Worm (Caenorhabditis elegans) whole organism, L4 larva: ENCODE measurements around the gene C25H3.7.
"Not testable (repeated sequence)": the region's sequence is repeated elsewhere in the genome, so short reads cannot be mapped to it uniquely, and the experiment has no call there.

Experiments used
- F10B5.3 ChIP-seq: sonication (generic microtip); optimal IDR thresholded peaks from 2 replicates; lab custom pipeline; 2016; ENCODE audit warnings: mild to moderate bottlenecking, missing genetic modification characterization, missing compliant biosample characterization
- F49E8.2 ChIP-seq: sonication (generic microtip); optimal IDR thresholded peaks from 2 replicates; lab custom pipeline; 2016; ENCODE audit warnings: missing compliant biosample characterization, mild to moderate bottlenecking, missing genetic modification characterization, borderline replicate concordance
- T20F7.1 ChIP-seq: fragments of 200-800 bp; sonication (Bioruptor generic); optimal IDR thresholded peaks from 2 replicates; lab custom pipeline; 2018; ENCODE audit warnings: mild to moderate bottlenecking, missing genetic modification characterization, missing compliant biosample characterization
- Y105C5A.15 ChIP-seq: fragments of 200-800 bp; sonication (Bioruptor generic); IDR thresholded peaks from 2 replicates; pipeline ENCODE4 v1.3.6; 2022; ENCODE audit warnings: missing genetic modification characterization, missing compliant biosample characterization
- aly-2 ChIP-seq: sonication (generic microtip); optimal IDR thresholded peaks from 2 replicates; lab custom pipeline; 2018; ENCODE audit warnings: missing biosample characterization, missing genetic modification characterization
- ama-1 ChIP-seq: fragments of 150-350 bp; optimal IDR thresholded peaks from 2 replicates; lab custom pipeline; 2014; ENCODE audit warnings: inconsistent platforms, mixed read lengths
- ceh-28 ChIP-seq: fragments of 150-350 bp; optimal IDR thresholded peaks from 2 replicates; lab custom pipeline; 2014; ENCODE audit warnings: missing biosample characterization, missing genetic modification reagents, missing genetic modification characterization
- ceh-32 ChIP-seq: sonication (generic microtip); optimal IDR thresholded peaks from 2 replicates; lab custom pipeline; 2016; ENCODE audit warnings: mild to moderate bottlenecking, missing genetic modification characterization, missing compliant biosample characterization; ENCODE audit not compliant: poor library complexity
- ceh-44 ChIP-seq: fragments of 200-800 bp; sonication (Bioruptor generic); IDR thresholded peaks from 2 replicates; pipeline ENCODE4 v1.3.6; 2022; ENCODE audit warnings: missing genetic modification reagents, missing genetic modification characterization, missing compliant biosample characterization
- ceh-62 ChIP-seq: sonication (generic microtip); optimal IDR thresholded peaks from 2 replicates; lab custom pipeline; 2017; ENCODE audit warnings: missing biosample characterization, missing genetic modification characterization
- daf-12 ChIP-seq: fragments of 150-350 bp; optimal IDR thresholded peaks from 2 replicates; lab custom pipeline; 2014; ENCODE audit warnings: missing biosample characterization, missing genetic modification reagents, missing genetic modification characterization
- daf-8 ChIP-seq: fragments of 200-800 bp; sonication (Bioruptor generic); IDR thresholded peaks from 2 replicates; pipeline ENCODE4 v1.3.6; 2022; ENCODE audit warnings: missing genetic modification characterization, missing compliant biosample characterization
- dmd-6 ChIP-seq: fragments of 200-800 bp; sonication (Bioruptor generic); IDR thresholded peaks from 2 replicates; pipeline ENCODE4 v1.3.6; 2022; ENCODE audit warnings: missing genetic modification reagents, missing genetic modification characterization, missing compliant biosample characterization
- dve-1 ChIP-seq: sonication (generic microtip); optimal IDR thresholded peaks from 2 replicates; lab custom pipeline; 2017; ENCODE audit warnings: antibody characterized with exemption, mild to moderate bottlenecking, missing genetic modification characterization, missing compliant biosample characterization; ENCODE audit not compliant: insufficient read depth
- egl-27 ChIP-seq: sonication (generic microtip); optimal IDR thresholded peaks from 3 replicates; lab custom pipeline; 2017; ENCODE audit warnings: missing biosample characterization, missing genetic modification reagents, missing genetic modification characterization
- egl-43 ChIP-seq: fragments of 200-800 bp; sonication (Bioruptor generic); IDR thresholded peaks from 2 replicates; pipeline ENCODE4 v1.3.6; 2022; ENCODE audit warnings: missing genetic modification reagents, missing genetic modification characterization, missing compliant biosample characterization
- fos-1 ChIP-seq: fragments of 150-350 bp; optimal IDR thresholded peaks from 2 replicates; lab custom pipeline; 2014; ENCODE audit warnings: missing biosample characterization, missing genetic modification characterization
- gei-8 ChIP-seq: fragments of 200-800 bp; sonication (Bioruptor generic); optimal IDR thresholded peaks from 2 replicates; lab custom pipeline; 2018; ENCODE audit warnings: mild to moderate bottlenecking, missing genetic modification characterization, missing compliant biosample characterization
- hlh-11 ChIP-seq: fragments of 200-800 bp; sonication (Bioruptor generic); optimal IDR thresholded peaks from 2 replicates; lab custom pipeline; 2018; ENCODE audit warnings: mild to moderate bottlenecking, missing genetic modification characterization, missing compliant biosample characterization
- hlh-30 ChIP-seq: sonication (generic microtip); optimal IDR thresholded peaks from 2 replicates; lab custom pipeline; 2017; ENCODE audit warnings: antibody characterized with exemption, mild to moderate bottlenecking, missing genetic modification characterization, missing compliant biosample characterization; ENCODE audit not compliant: insufficient read depth
- lin-1 ChIP-seq: fragments of 200-800 bp; sonication (Bioruptor generic); IDR thresholded peaks from 2 replicates; pipeline ENCODE4 v1.3.6; 2022; ENCODE audit warnings: missing genetic modification reagents, missing genetic modification characterization, missing compliant biosample characterization
- lin-13 ChIP-seq: fragments of 150-350 bp; optimal IDR thresholded peaks from 2 replicates; lab custom pipeline; 2014; ENCODE audit warnings: missing biosample characterization, missing genetic modification reagents, missing genetic modification characterization
- lin-29 ChIP-seq: fragments of 200-800 bp; sonication (Bioruptor generic); IDR thresholded peaks from 2 replicates; pipeline ENCODE4 v1.3.6; 2022; ENCODE audit warnings: missing genetic modification reagents, missing genetic modification characterization, missing compliant biosample characterization
- lin-38 ChIP-seq: fragments of 200-800 bp; sonication (Bioruptor generic); IDR thresholded peaks from 2 replicates; pipeline ENCODE4 v1.3.6; 2022; ENCODE audit warnings: missing genetic modification reagents, missing genetic modification characterization, missing compliant biosample characterization
- madf-5 ChIP-seq, 2 experiments: fragments of 200-800 bp; sonication (Bioruptor generic); IDR thresholded peaks; 2 replicates each; pipeline ENCODE4 v1.3.6; 2022; ENCODE audit warnings: missing compliant biosample characterization in 2 of 2, missing genetic modification characterization in 2 of 2
- madf-9 ChIP-seq: fragments of 200-800 bp; sonication (Bioruptor generic); conservative IDR thresholded peaks from 2 replicates; pipeline ENCODE4 v1.3.6; 2022; ENCODE audit warnings: missing genetic modification reagents, missing genetic modification characterization, missing compliant biosample characterization
- mdt-29 ChIP-seq: fragments of 200-800 bp; sonication (Bioruptor generic); IDR thresholded peaks from 2 replicates; pipeline ENCODE4 v1.3.6; 2022; ENCODE audit warnings: missing genetic modification reagents, missing genetic modification characterization, missing compliant biosample characterization
- mes-2 ChIP-seq: sonication (generic microtip); optimal IDR thresholded peaks from 2 replicates; lab custom pipeline; 2016; ENCODE audit warnings: missing genotype, mild to moderate bottlenecking, missing genetic modification characterization, missing compliant biosample characterization; ENCODE audit not compliant: poor library complexity, severe bottlenecking
- mxl-2 ChIP-seq: fragments of 200-800 bp; sonication (Bioruptor generic); conservative IDR thresholded peaks from 2 replicates; pipeline ENCODE4 v1.3.6; 2022; ENCODE audit warnings: missing genetic modification reagents, missing genetic modification characterization, missing compliant biosample characterization
- nhr-25 ChIP-seq: sonication (generic microtip); optimal IDR thresholded peaks from 2 replicates; lab custom pipeline; 2017; ENCODE audit warnings: missing genetic modification characterization, mild to moderate bottlenecking, missing compliant biosample characterization, antibody characterized with exemption, moderate library complexity, borderline replicate concordance; ENCODE audit not compliant: insufficient read depth
- nhr-42 ChIP-seq: fragments of 200-800 bp; sonication (Bioruptor generic); IDR thresholded peaks from 2 replicates; pipeline ENCODE4 v1.3.6; 2022; ENCODE audit warnings: missing genetic modification characterization, missing compliant biosample characterization
- nhr-48 ChIP-seq: sonication (generic microtip); optimal IDR thresholded peaks from 2 replicates; lab custom pipeline; 2016; ENCODE audit warnings: mild to moderate bottlenecking, missing genetic modification characterization, missing compliant biosample characterization
- pqm-1 ChIP-seq: sonication (generic microtip); optimal IDR thresholded peaks from 2 replicates; lab custom pipeline; 2017; ENCODE audit warnings: missing biosample characterization, missing genetic modification characterization
- rbr-2 ChIP-seq: sonication (generic microtip); optimal IDR thresholded peaks from 2 replicates; lab custom pipeline; 2016; ENCODE audit warnings: missing genotype, missing genetic modification characterization, missing compliant biosample characterization
- saeg-2 ChIP-seq: fragments of 200-800 bp; sonication (Bioruptor generic); IDR thresholded peaks from 2 replicates; pipeline ENCODE4 v1.3.6; 2022; ENCODE audit warnings: missing genetic modification reagents, missing genetic modification characterization, missing compliant biosample characterization
- skn-1 ChIP-seq: fragments of 150-350 bp; optimal IDR thresholded peaks from 2 replicates; lab custom pipeline; 2014; ENCODE audit warnings: missing biosample characterization, missing genetic modification characterization
- snpc-1.2 ChIP-seq: fragments of 200-800 bp; sonication (Bioruptor generic); IDR thresholded peaks from 2 replicates; pipeline ENCODE4 v1.3.6; 2022; ENCODE audit warnings: missing genetic modification reagents, missing genetic modification characterization, missing compliant biosample characterization
- spr-1 ChIP-seq: sonication (generic microtip); optimal IDR thresholded peaks from 2 replicates; lab custom pipeline; 2016; ENCODE audit warnings: mild to moderate bottlenecking, missing genetic modification characterization, missing compliant biosample characterization
- tag-97 ChIP-seq: fragments of 200-800 bp; sonication (Bioruptor generic); IDR thresholded peaks from 2 replicates; pipeline ENCODE4 v1.3.6; 2022; ENCODE audit warnings: missing genetic modification characterization, missing compliant biosample characterization
- tra-1 ChIP-seq: fragments of 200-800 bp; sonication (Bioruptor generic); IDR thresholded peaks from 2 replicates; pipeline ENCODE4 v1.3.6; 2022; ENCODE audit warnings: missing genetic modification reagents, missing genetic modification characterization, missing compliant biosample characterization
- unc-39 ChIP-seq: sonication (generic microtip); optimal IDR thresholded peaks from 2 replicates; lab custom pipeline; 2017; ENCODE audit warnings: missing biosample characterization, missing genetic modification characterization
- unc-62 ChIP-seq, 3 experiments: fragments of 150-350 bp in 1 of 3; sonication (generic microtip); optimal IDR thresholded peaks in 2 of 3; peaks in 1 of 3; 1 replicate in 1 of 3; 2 replicates in 2 of 3; lab custom pipeline; 2014 to 2017; ENCODE audit warnings: missing biosample characterization in 3 of 3, missing genetic modification characterization in 3 of 3, missing genetic modification reagents in 3 of 3, missing genotype in 1 of 3
- zag-1 ChIP-seq: fragments of 150-350 bp; optimal IDR thresholded peaks from 2 replicates; lab custom pipeline; 2014; ENCODE audit warnings: missing biosample characterization, missing genetic modification characterization
- zip-2 ChIP-seq: fragments of 150-350 bp; optimal IDR thresholded peaks from 2 replicates; lab custom pipeline; 2014; ENCODE audit warnings: missing biosample characterization, missing genetic modification characterization
- ztf-7 ChIP-seq: fragments of 150-350 bp; optimal IDR thresholded peaks from 2 replicates; lab custom pipeline; 2014; ENCODE audit warnings: missing biosample characterization, missing genetic modification characterization

C25H3.7 gene

DNA sequence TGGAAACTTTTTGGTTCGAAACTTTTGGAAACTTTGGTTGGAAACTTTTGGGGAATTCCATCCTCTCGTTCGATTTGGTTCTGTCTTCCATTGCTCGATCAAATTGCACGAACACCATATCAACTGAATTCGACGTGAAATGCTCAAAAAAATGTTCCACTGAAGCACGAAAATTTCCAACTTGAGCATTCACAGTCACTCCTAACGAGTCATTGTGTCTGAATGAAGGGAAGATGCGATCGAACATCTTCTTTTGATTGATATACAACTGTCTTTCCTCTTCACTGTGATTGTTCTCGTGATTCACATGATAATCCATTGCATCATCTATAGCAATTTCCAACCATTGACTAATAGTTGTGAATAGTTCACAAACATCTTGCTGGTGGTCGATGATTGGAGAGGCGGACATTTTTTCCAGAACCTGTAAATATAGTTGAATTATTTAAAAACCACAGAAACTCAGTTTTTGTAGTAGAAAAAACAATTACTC lies 40.4 kb downstream of the C25H3.7 start, which contains the start of gene F59E12.15:
Gene F59E12.15, minus strand, starts transcription at position 51 of the 493 bp plus-strand sequence.
- TF ChIP-seq unc-62 (GFP tag; optimal IDR thresholded peaks at IDR 0.05 in 1 of 2; lab: Kevin White, UChicago): peak in 1 of 2 experiments; percentile 78
- TF ChIP-seq unc-62 (tag; optimal IDR thresholded peaks at IDR 0.05; lab: Kevin White, UChicago): no peak
- peak; percentile 71 for TF ChIP-seq ztf-7
- TF ChIP-seq nhr-25: no peak
- TF ChIP-seq, all 104 proteins: peak for 2

DNA sequence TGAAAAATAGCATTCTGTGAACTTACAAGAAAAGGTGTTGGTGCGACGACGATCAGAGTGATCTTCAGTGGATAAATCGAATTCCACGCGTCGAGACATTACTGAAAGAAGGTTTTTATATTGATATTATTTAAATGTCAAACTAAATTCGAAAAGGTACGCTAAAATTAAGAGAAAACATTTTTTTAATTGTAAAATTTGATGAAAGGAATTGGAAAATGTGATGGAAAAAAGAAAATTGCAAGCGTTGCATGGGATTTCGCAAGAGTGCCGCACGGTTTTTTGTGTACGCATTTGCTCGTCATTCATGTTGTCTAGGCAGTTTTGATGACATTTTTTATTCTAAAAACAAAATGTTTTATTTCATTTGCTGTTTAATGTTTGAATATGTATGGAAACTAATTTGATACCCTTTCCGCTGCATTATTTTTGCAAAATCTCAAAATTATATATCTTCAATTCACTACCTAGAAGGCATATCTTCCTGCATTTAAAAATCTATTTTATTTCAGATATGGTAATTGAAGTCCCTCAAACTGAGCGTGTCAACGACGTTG lies 46.3 kb downstream of the C25H3.7 start, which contains the start of the genes eif-3.L and npl-4.2:
Gene eif-3.L, minus strand, starts transcription at position 101 of the 557 bp plus-strand sequence.
Gene npl-4.2, plus strand, starts transcription at position 507 of the 557 bp plus-strand sequence.
- TF ChIP-seq nhr-48 (tag; lab: Kevin White, UChicago); ceh-62 (tag; lab: Kevin White, UChicago); saeg-2 (GFP tag; lab: Robert Waterston, UW): not testable (repeated sequence)

DNA sequence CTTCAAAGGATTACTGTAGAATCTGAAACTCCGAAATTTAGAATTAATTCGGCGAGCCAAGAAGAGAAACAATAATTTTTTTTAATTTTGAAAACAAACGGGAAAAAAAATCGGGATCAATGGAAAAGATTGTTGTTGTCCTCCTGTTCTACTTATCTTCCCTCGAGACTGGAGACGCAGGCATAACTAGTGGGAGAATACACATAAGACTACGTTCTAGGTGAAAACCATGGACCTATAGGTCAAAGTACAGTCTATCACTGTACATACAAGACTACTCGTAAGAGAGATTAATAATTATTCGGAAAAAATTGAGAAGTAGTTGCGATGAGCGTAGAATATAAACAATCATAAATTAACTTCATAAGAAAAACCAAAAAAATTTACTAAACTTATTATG lies 49.4 kb downstream of the C25H3.7 start, which contains the start of gene dhs-6:
Gene dhs-6, minus strand, starts transcription at position 22 of the 400 bp plus-strand sequence.
- TF ChIP-seq aly-2 (no peak), daf-8 (GFP tag; lab: Robert Waterston, UW) (no peak), F49E8.2 (no peak), pqm-1 (no peak), rbr-2 (tag; lab: Kevin White, UChicago) (no peak), mes-2 (no peak), spr-1 (peak; percentile 17), snpc-1.2 (no peak), F10B5.3 (tag; lab: Kevin White, UChicago) (no peak), dve-1 (peak; percentile 47), skn-1 (tag; lab: Kevin White, UChicago) (no peak), unc-39 (tag; lab: Kevin White, UChicago) (no peak), tra-1 (GFP tag; lab: Robert Waterston, UW) (no peak), tag-97 (GFP tag; lab: Robert Waterston, UW) (no peak), madf-5 (GFP tag; IDR thresholded peaks at IDR 0.05; lab: Robert Waterston, UW) (no peak), ama-1 (lab: Kevin White, UChicago) (peak; percentile 5), ceh-28 (tag; lab: Kevin White, UChicago) (no peak), ztf-7 (no peak), zip-2 (no peak), lin-29 (GFP tag; lab: Robert Waterston, UW) (no peak), mxl-2 (GFP tag; lab: Robert Waterston, UW) (no peak), gei-8 (GFP tag; lab: Kevin White, UChicago) (no peak), nhr-42 (GFP tag; lab: Robert Waterston, UW) (no peak), madf-9 (GFP tag; lab: Robert Waterston, UW) (no peak), lin-1 (GFP tag; lab: Robert Waterston, UW) (no peak), ceh-62 (tag; lab: Kevin White, UChicago) (no peak), mdt-29 (GFP tag; lab: Robert Waterston, UW) (no peak), unc-62 (GFP tag; optimal IDR thresholded peaks at IDR 0.05 in 1 of 2; lab: Kevin White, UChicago) (no peak), unc-62 (tag; optimal IDR thresholded peaks at IDR 0.05; lab: Kevin White, UChicago) (no peak), egl-43 (GFP tag; lab: Robert Waterston, UW) (no peak), fos-1 (no peak), hlh-11 (tag; lab: Kevin White, UChicago) (no peak), lin-38 (GFP tag; lab: Robert Waterston, UW) (no peak), Y105C5A.15 (no peak), ceh-32 (tag; lab: Kevin White, UChicago) (no peak), egl-27 (no peak), zag-1 (tag; lab: Kevin White, UChicago) (no peak), daf-12 (tag; lab: Kevin White, UChicago) (no peak), hlh-30 (tag; lab: Kevin White, UChicago) (peak; percentile 15), T20F7.1 (peak; percentile 54), ceh-44 (GFP tag; lab: Robert Waterston, UW) (no peak), lin-13 (GFP tag; lab: Kevin White, UChicago) (no peak), dmd-6 (GFP tag; lab: Robert Waterston, UW) (no peak)
